Worm (Caenorhabditis elegans) whole organism, L3 larva: ENCODE data around the gene gldi-6.

ENCODE experiments used
- aly-2 ChIP-seq: fragments of 150-350 bp; optimal IDR thresholded peaks from 2 replicates; lab custom pipeline; 2014; ENCODE audit warnings: missing biosample characterization, missing genetic modification characterization
- ceh-16 ChIP-seq: sonication (generic microtip); optimal IDR thresholded peaks from 2 replicates; lab custom pipeline; 2017; ENCODE audit warnings: missing biosample characterization, missing genetic modification characterization
- ceh-9 ChIP-seq: sonication (generic microtip); optimal IDR thresholded peaks from 2 replicates; lab custom pipeline; 2018; ENCODE audit warnings: missing biosample characterization, missing genetic modification characterization
- tbx-2 ChIP-seq: sonication (generic microtip); optimal IDR thresholded peaks from 2 replicates; lab custom pipeline; 2016; ENCODE audit warnings: mild to moderate bottlenecking, missing genetic modification characterization, missing compliant biosample characterization

ce11 chrII:3403535-3403934 lies 43.2 kb upstream of the gldi-6 start, which contains the start of gene nep-8:
- TF ChIP-seq ceh-16 (tag; lab: Kevin White, UChicago) (no peak), ceh-9 (tag; lab: Kevin White, UChicago) (no peak), tbx-2 (tag; lab: Kevin White, UChicago) (no peak), aly-2 (tag; lab: Kevin White, UChicago) (no peak)
